Worm (Caenorhabditis elegans) whole organism, L2 larva: ENCODE data around the gene K02E7.1.

Experiments
- C34F6.9 ChIP-seq: fragments of 150-350 bp; optimal IDR thresholded peaks from 2 replicates; lab custom pipeline; 2014; ENCODE audit warnings: missing biosample characterization, missing genetic modification characterization
- F13H6.1 ChIP-seq: sonication (generic microtip); optimal IDR thresholded peaks from 2 replicates; lab custom pipeline; 2016; ENCODE audit warnings: missing genetic modification characterization, missing compliant biosample characterization
- R02D3.7 ChIP-seq: fragments of 150-350 bp; optimal IDR thresholded peaks from 2 replicates; lab custom pipeline; 2014; ENCODE audit warnings: missing biosample characterization, missing genetic modification characterization
- ZK546.5 ChIP-seq: sonication (generic microtip); optimal IDR thresholded peaks from 2 replicates; lab custom pipeline; 2017; ENCODE audit warnings: missing biosample characterization, missing genetic modification characterization
- alr-1 ChIP-seq: fragments of 150-350 bp; optimal IDR thresholded peaks from 2 replicates; lab custom pipeline; 2014; ENCODE audit warnings: missing biosample characterization, missing genetic modification characterization
- aly-2 ChIP-seq: fragments of 150-350 bp; optimal IDR thresholded peaks from 2 replicates; lab custom pipeline; 2014; ENCODE audit warnings: missing biosample characterization, missing genetic modification characterization
- blmp-1 ChIP-seq: sonication (generic microtip); optimal IDR thresholded peaks from 2 replicates; lab custom pipeline; 2017; ENCODE audit warnings: missing genetic modification characterization, mild to moderate bottlenecking, missing compliant biosample characterization, antibody characterized with exemption, moderate library complexity; ENCODE audit not compliant: insufficient read depth
- ceh-16 ChIP-seq: fragments of 150-350 bp; optimal IDR thresholded peaks from 2 replicates; lab custom pipeline; 2014; ENCODE audit warnings: missing biosample characterization, missing genetic modification characterization
- ceh-82 ChIP-seq: fragments of 150-350 bp; optimal IDR thresholded peaks from 2 replicates; lab custom pipeline; 2014; ENCODE audit warnings: missing biosample characterization, missing genetic modification characterization
- crh-2 ChIP-seq: sonication (generic microtip); optimal IDR thresholded peaks from 2 replicates; lab custom pipeline; 2017; ENCODE audit warnings: missing biosample characterization, missing genetic modification characterization
- dmd-4 ChIP-seq: sonication (generic microtip); optimal IDR thresholded peaks from 2 replicates; lab custom pipeline; 2017; ENCODE audit warnings: missing biosample characterization, missing genetic modification characterization
- egl-27 ChIP-seq: sonication (generic microtip); optimal IDR thresholded peaks from 3 replicates; lab custom pipeline; 2017; ENCODE audit warnings: missing biosample characterization, missing genetic modification reagents, missing genetic modification characterization
- elt-3 ChIP-seq: sonication (generic microtip); optimal IDR thresholded peaks from 2 replicates; lab custom pipeline; 2017; ENCODE audit warnings: missing biosample characterization, missing genetic modification characterization
- fos-1 ChIP-seq: fragments of 150-350 bp; optimal IDR thresholded peaks from 2 replicates; lab custom pipeline; 2014; ENCODE audit warnings: missing biosample characterization, missing genetic modification characterization
- gmeb-1 ChIP-seq: fragments of 150-350 bp; optimal IDR thresholded peaks from 2 replicates; lab custom pipeline; 2014; ENCODE audit warnings: missing biosample characterization, missing genetic modification characterization
- lin-11 ChIP-seq: fragments of 150-350 bp; sonication (generic microtip); optimal IDR thresholded peaks from 2 replicates; lab custom pipeline; 2014; ENCODE audit warnings: missing biosample characterization, missing genetic modification characterization, inconsistent platforms, mixed read lengths
- lin-13 ChIP-seq: fragments of 150-350 bp; optimal IDR thresholded peaks from 2 replicates; lab custom pipeline; 2014; ENCODE audit warnings: missing biosample characterization, missing genetic modification reagents, missing genetic modification characterization
- lsy-2 ChIP-seq, 2 experiments: fragments of 150-350 bp in 1 of 2; sonication (generic microtip) in 1 of 2; optimal IDR thresholded peaks; 2 replicates each; lab custom pipeline; 2014 to 2017; ENCODE audit warnings: missing biosample characterization in 2 of 2, missing genetic modification characterization in 2 of 2
- mab-5 ChIP-seq: fragments of 150-350 bp; optimal IDR thresholded peaks from 2 replicates; lab custom pipeline; 2014; ENCODE audit warnings: missing biosample characterization, missing genetic modification characterization
- mdl-1 ChIP-seq, 2 experiments: fragments of 150-350 bp in 1 of 2; sonication (generic microtip) in 1 of 2; optimal IDR thresholded peaks; 2 replicates each; lab custom pipeline; 2017; ENCODE audit warnings: missing biosample characterization in 2 of 2, missing genetic modification characterization in 2 of 2
- nhr-10 ChIP-seq: sonication (generic microtip); optimal IDR thresholded peaks from 2 replicates; lab custom pipeline; 2017; ENCODE audit warnings: missing biosample characterization, missing genetic modification characterization
- nhr-11 ChIP-seq: fragments of 150-350 bp; optimal IDR thresholded peaks from 2 replicates; lab custom pipeline; 2014; ENCODE audit warnings: missing biosample characterization, missing genetic modification characterization
- nhr-12 ChIP-seq: fragments of 150-350 bp; optimal IDR thresholded peaks from 2 replicates; lab custom pipeline; 2014; ENCODE audit warnings: missing biosample characterization, missing genetic modification characterization
- nhr-129 ChIP-seq: fragments of 150-350 bp; optimal IDR thresholded peaks from 2 replicates; lab custom pipeline; 2014; ENCODE audit warnings: missing biosample characterization, missing genetic modification characterization
- nhr-21 ChIP-seq: fragments of 150-350 bp; optimal IDR thresholded peaks from 2 replicates; lab custom pipeline; 2014; ENCODE audit warnings: missing biosample characterization, missing genetic modification characterization
- nhr-23 ChIP-seq: fragments of 150-350 bp; optimal IDR thresholded peaks from 2 replicates; lab custom pipeline; 2014; ENCODE audit warnings: missing biosample characterization, missing genetic modification reagents, missing genetic modification characterization
- nhr-237 ChIP-seq: fragments of 150-350 bp; optimal IDR thresholded peaks from 2 replicates; lab custom pipeline; 2014; ENCODE audit warnings: missing biosample characterization, missing genetic modification characterization
- nhr-25 ChIP-seq: fragments of 150-350 bp; sonication (generic microtip); optimal IDR thresholded peaks from 3 replicates; lab custom pipeline; 2014; ENCODE audit warnings: missing biosample characterization, missing genetic modification characterization
- peb-1 ChIP-seq: fragments of 150-350 bp; optimal IDR thresholded peaks from 2 replicates; lab custom pipeline; 2014; ENCODE audit warnings: missing biosample characterization, missing genetic modification characterization
- sem-4 ChIP-seq: fragments of 150-350 bp; optimal IDR thresholded peaks from 2 replicates; lab custom pipeline; 2014; ENCODE audit warnings: missing biosample characterization, missing genetic modification reagents, missing genetic modification characterization
- skn-1 ChIP-seq: sonication (generic microtip); optimal IDR thresholded peaks from 2 replicates; lab custom pipeline; 2017; ENCODE audit warnings: missing biosample characterization, missing genetic modification characterization
- sma-9 ChIP-seq, 2 experiments: fragments of 150-350 bp in 1 of 2; sonication (generic microtip) in 1 of 2; optimal IDR thresholded peaks; 2 replicates each; lab custom pipeline; 2014 to 2016; ENCODE audit warnings: missing genetic modification characterization in 2 of 2, mild to moderate bottlenecking in 1 of 2, missing biosample characterization in 1 of 2, missing compliant biosample characterization in 1 of 2, missing genetic modification reagents in 1 of 2, moderate library complexity in 1 of 2
- unc-39 ChIP-seq: fragments of 150-350 bp; optimal IDR thresholded peaks from 2 replicates; lab custom pipeline; 2014; ENCODE audit warnings: missing biosample characterization, missing genetic modification characterization
- unc-55 ChIP-seq: fragments of 150-350 bp; sonication (generic microtip); optimal IDR thresholded peaks from 3 replicates; lab custom pipeline; 2014; ENCODE audit warnings: missing biosample characterization, missing genetic modification reagents, missing genetic modification characterization
- unc-62 ChIP-seq: fragments of 150-350 bp; optimal IDR thresholded peaks from 2 replicates; lab custom pipeline; 2014; ENCODE audit warnings: missing biosample characterization, missing genetic modification reagents, missing genetic modification characterization
- ztf-1 ChIP-seq: fragments of 200-800 bp; sonication (Bioruptor generic); conservative IDR thresholded peaks from 2 replicates; pipeline ENCODE4 v1.3.6; 2022; ENCODE audit warnings: missing genetic modification characterization, missing compliant biosample characterization
- ztf-11 ChIP-seq: sonication (generic microtip); optimal IDR thresholded peaks from 2 replicates; lab custom pipeline; 2017; ENCODE audit warnings: missing biosample characterization, missing genetic modification characterization
- ztf-4 ChIP-seq: fragments of 150-350 bp; optimal IDR thresholded peaks from 2 replicates; lab custom pipeline; 2014; ENCODE audit warnings: missing biosample characterization, missing genetic modification characterization

The K02E7.1 gene

ce11 chrII:1072106-1072505, 10.9 kb upstream of the K02E7.1 start, which contains the start of gene K02E7.4:
K02E7.4 (plus strand) TSS chrII:1072406.
- TF ChIP-seq lin-11 = no peak
- TF ChIP-seq peb-1 (tag; lab: Kevin White, UChicago) = no peak
- no peak for TF ChIP-seq nhr-21
- no peak for TF ChIP-seq nhr-129 (tag; lab: Kevin White, UChicago)
- no peak for TF ChIP-seq gmeb-1 (tag; lab: Kevin White, UChicago)
- no peak for TF ChIP-seq ceh-16 (tag; lab: Kevin White, UChicago)
- no peak for TF ChIP-seq skn-1 (tag; lab: Kevin White, UChicago)
- TF ChIP-seq mab-5 (tag; lab: Kevin White, UChicago) = no peak
- no peak for TF ChIP-seq ceh-82 (tag; lab: Kevin White, UChicago)
- TF ChIP-seq lsy-2 (tag; optimal IDR thresholded peaks at IDR 0.05; lab: Kevin White, UChicago) = no peak
- TF ChIP-seq nhr-10 = no peak
- no peak for TF ChIP-seq ztf-11 (tag; lab: Kevin White, UChicago)
- TF ChIP-seq unc-62 = no peak
- TF ChIP-seq unc-39 (tag; lab: Kevin White, UChicago) = no peak
- no peak for TF ChIP-seq nhr-11 (tag; lab: Kevin White, UChicago)

ce11 chrII:1075424-1075823, 7.5 kb upstream of the K02E7.1 start, which contains the start of gene K02E7.11:
K02E7.11 (minus strand) TSS chrII:1075524.
- TF ChIP-seq ztf-11 (tag; lab: Kevin White, UChicago) = no peak
- no peak for TF ChIP-seq dmd-4 (tag; lab: Kevin White, UChicago)
- TF ChIP-seq nhr-11 (tag; lab: Kevin White, UChicago) = no peak
- no peak for TF ChIP-seq nhr-129 (tag; lab: Kevin White, UChicago)
- no peak for TF ChIP-seq nhr-23
- TF ChIP-seq peb-1 (tag; lab: Kevin White, UChicago) = no peak
- no peak for TF ChIP-seq nhr-12
- no peak for TF ChIP-seq nhr-25 (tag; lab: Kevin White, UChicago)
- TF ChIP-seq ZK546.5 = no peak
- no peak for TF ChIP-seq sem-4 (tag; lab: Kevin White, UChicago)
- TF ChIP-seq R02D3.7 (tag; lab: Kevin White, UChicago) = no peak
- TF ChIP-seq lin-11 = no peak
- no peak for TF ChIP-seq ceh-82 (tag; lab: Kevin White, UChicago)

- TF ChIP-seq nhr-12 (no peak), egl-27 (peak; percentile 60), fos-1 (tag; lab: Kevin White, UChicago) (no peak), C34F6.9 (tag; lab: Kevin White, UChicago) (peak; percentile 57), R02D3.7 (tag; lab: Kevin White, UChicago) (no peak), nhr-23 (no peak), elt-3 (tag; lab: Kevin White, UChicago) (no peak), mdl-1 (tag; optimal IDR thresholded peaks at IDR 0.05; lab: Kevin White, UChicago) (no peak), lsy-2 (tag; optimal IDR thresholded peaks at IDR 0.05; lab: Kevin White, UChicago) (peak; percentile 30 to 69), nhr-237 (tag; lab: Kevin White, UChicago) (no peak), sma-9 (GFP tag; optimal IDR thresholded peaks at IDR 0.05; lab: Kevin White, UChicago) (peak; percentile 74), sma-9 (tag; optimal IDR thresholded peaks at IDR 0.05; lab: Kevin White, UChicago) (no peak), alr-1 (tag; lab: Kevin White, UChicago) (no peak), aly-2 (no peak), lin-13 (GFP tag; lab: Kevin White, UChicago) (peak; percentile 38), unc-62 (no peak), sem-4 (tag; lab: Kevin White, UChicago) (no peak), crh-2 (tag; lab: Kevin White, UChicago) (peak; percentile 48), unc-39 (tag; lab: Kevin White, UChicago) (no peak), ceh-82 (tag; lab: Kevin White, UChicago) (no peak), F13H6.1 (tag; lab: Kevin White, UChicago) (peak; percentile 90), nhr-129 (tag; lab: Kevin White, UChicago) (peak; percentile 71), nhr-10 (no peak), ztf-4 (no peak), lin-11 (no peak), ztf-1 (GFP tag; lab: Robert Waterston, UW) (no peak), unc-55 (GFP tag; lab: Kevin White, UChicago) (peak; percentile 46), mab-5 (tag; lab: Kevin White, UChicago) (peak; percentile 33), blmp-1 (tag; lab: Kevin White, UChicago) (no peak)
Observed at ce11 chrII:1084899-1085298, 1.9 kb downstream of the K02E7.1 start.
